Worm (Caenorhabditis elegans) whole organism, early embryonic: ENCODE measurements around the gene B0334.20.

Experiments used
- F13C5.2 ChIP-seq: sonication (generic microtip); optimal IDR thresholded peaks from 2 replicates; lab custom pipeline; 2017; ENCODE audit warnings: mild to moderate bottlenecking, missing genetic modification characterization, inconsistent platforms, missing compliant biosample characterization
- flt-1 ChIP-seq: fragments of 200-800 bp; sonication (Bioruptor generic); IDR thresholded peaks from 2 replicates; pipeline ENCODE4 v1.3.6; 2022; ENCODE audit warnings: missing genetic modification characterization, missing compliant biosample characterization

- no peak for TF ChIP-seq flt-1 (GFP tag; lab: Robert Waterston, UW)
- no peak for TF ChIP-seq F13C5.2 (tag; lab: Kevin White, UChicago)
Measured at ce11 chrII:11469574-11470108, 30.6 kb downstream of the B0334.20 start, which contains the start of gene cisd-1.
